Worm (Caenorhabditis elegans) whole organism, L1 larva: ENCODE data around the gene ifb-1.

Source experiments
- ceh-90 ChIP-seq: sonication (generic microtip); optimal IDR thresholded peaks from 2 replicates; lab custom pipeline; 2016; ENCODE audit warnings: missing genetic modification characterization, missing compliant biosample characterization
- mep-1 ChIP-seq: fragments of 150-350 bp; optimal IDR thresholded peaks from 2 replicates; lab custom pipeline; 2014; ENCODE audit warnings: missing biosample characterization, missing genetic modification characterization
- nhr-11 ChIP-seq: fragments of 150-350 bp; optimal IDR thresholded peaks from 2 replicates; lab custom pipeline; 2014; ENCODE audit warnings: missing biosample characterization, missing genetic modification characterization
- unc-86 ChIP-seq: sonication (generic microtip); optimal IDR thresholded peaks from 2 replicates; lab custom pipeline; 2016; ENCODE audit warnings: missing genetic modification characterization, missing compliant biosample characterization
- zag-1 ChIP-seq: fragments of 150-350 bp; optimal IDR thresholded peaks from 2 replicates; lab custom pipeline; 2014; ENCODE audit warnings: missing biosample characterization, missing genetic modification characterization
- zip-4 ChIP-seq: fragments of 200-800 bp; sonication (Bioruptor generic); optimal IDR thresholded peaks from 2 replicates; lab custom pipeline; 2018; ENCODE audit warnings: mild to moderate bottlenecking, missing genetic modification characterization, moderate library complexity, missing compliant biosample characterization

- TF ChIP-seq zip-4 (no peak), nhr-11 (tag; lab: Kevin White, UChicago) (no peak), unc-86 (tag; lab: Kevin White, UChicago) (no peak), ceh-90 (tag; lab: Kevin White, UChicago) (no peak), zag-1 (tag; lab: Kevin White, UChicago) (no peak), mep-1 (no peak)
Observed at ce11 chrII:5785504-5785903, 20.1 kb downstream of the ifb-1 start.
